Worm (Caenorhabditis elegans): ENCODE measurements around the gene his-61.

his-61 gene

ce11 chrIV:7454890-7455289, 31.1 kb downstream of the his-61 start (continued):
- TF ChIP-seq ztf-26 (tag; optimal IDR thresholded peaks at IDR 0.05): no peak
- no peak for TF ChIP-seq F22D6.2 (tag; optimal IDR thresholded peaks at IDR 0.05)
- TF ChIP-seq aptf-3 (GFP tag; IDR thresholded peaks at IDR 0.05): no peak
- no peak for TF ChIP-seq rcor-1 (GFP tag; IDR thresholded peaks at IDR 0.05)
- TF ChIP-seq lsy-27 (tag; optimal IDR thresholded peaks at IDR 0.05; ENCODE audit: borderline replicate concordance, insufficient read depth): no peak
- no peak for TF ChIP-seq hsf-1 (GFP tag; IDR thresholded peaks at IDR 0.05)
- no peak for TF ChIP-seq F57A8.1 (GFP tag; optimal IDR thresholded peaks at IDR 0.05)

ce11 chrIV:7453661-7454159, 32.3 kb downstream of the his-61 start:
- no peak for TF ChIP-seq fkh-3 (tag; optimal IDR thresholded peaks at IDR 0.05)

DNA sequence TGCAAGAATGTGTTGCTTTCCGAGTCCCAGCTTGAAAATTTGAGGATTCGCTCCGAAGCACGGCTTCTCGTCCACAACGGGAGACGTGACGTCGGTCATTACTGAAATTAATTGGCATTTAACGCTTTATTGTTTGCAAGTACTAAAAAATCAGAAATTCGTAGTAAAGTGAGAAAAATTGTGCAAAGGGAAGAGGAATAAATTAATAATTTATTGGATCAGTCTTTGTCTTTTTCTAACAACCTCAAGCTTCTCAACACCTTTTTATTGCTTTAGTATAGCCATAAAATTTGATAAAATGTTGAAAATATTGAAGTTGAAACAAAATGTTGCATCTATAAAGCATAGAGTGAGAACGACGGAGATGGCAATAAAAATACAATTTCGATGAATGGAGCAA, 34.7 kb downstream of the his-61 start, which contains the start of gene tes-1:
Gene tes-1 (minus strand): TSS at position 101 of the 400 bp plus-strand sequence.
- TF ChIP-seq F52B5.7 (tag; optimal IDR thresholded peaks at IDR 0.05): no peak

- no peak for TF ChIP-seq let-526 (GFP tag; IDR thresholded peaks at IDR 0.05)
- TF ChIP-seq nhr-120 (GFP tag; IDR thresholded peaks at IDR 0.05): no peak
- TF ChIP-seq mel-28 (tag; optimal IDR thresholded peaks at IDR 0.05; ENCODE audit: borderline replicate concordance): no peak
- no peak for TF ChIP-seq F10E7.11 (tag; optimal IDR thresholded peaks at IDR 0.05)
- no peak for TF ChIP-seq nfyb-1 (GFP tag; IDR thresholded peaks at IDR 0.05)
- no peak for TF ChIP-seq Y56A3A.18 (GFP tag; IDR thresholded peaks at IDR 0.05)
- no peak for TF ChIP-seq zfh-2 (GFP tag; conservative IDR thresholded peaks at IDR 0.05)
- TF ChIP-seq rec-8 (tag; optimal IDR thresholded peaks at IDR 0.05): no peak
- TF ChIP-seq ceh-40 (GFP tag; IDR thresholded peaks at IDR 0.05): no peak
- TF ChIP-seq madf-3 (GFP tag; IDR thresholded peaks at IDR 0.05): no peak
- TF ChIP-seq egrh-3 (GFP tag; IDR thresholded peaks at IDR 0.05): no peak
- TF ChIP-seq hsf-1 (GFP tag; IDR thresholded peaks at IDR 0.05): no peak
These were observed 38.5 kb downstream of the his-61 start, which contains the start of gene B0496.2 for ce11 chrIV:7447556-7447955. Gene B0496.2, plus strand, starts transcription at chrIV:7447856.

- no peak for TF ChIP-seq bed-1 (GFP tag; IDR thresholded peaks at IDR 0.05)
- TF ChIP-seq C17E4.6 (GFP tag; IDR thresholded peaks at IDR 0.05): no peak
- TF ChIP-seq F57C9.4 (tag; optimal IDR thresholded peaks at IDR 0.05): no peak
- no peak for TF ChIP-seq ZK185.1 (tag; optimal IDR thresholded peaks at IDR 0.05; ENCODE audit: poor library complexity, severe bottlenecking)
- TF ChIP-seq lin-40 (tag; optimal IDR thresholded peaks at IDR 0.05): no peak
- no peak for TF ChIP-seq somi-1 (GFP tag; optimal IDR thresholded peaks at IDR 0.05)
- TF ChIP-seq Y79H2A.3 (GFP tag; conservative IDR thresholded peaks at IDR 0.05): no peak
- TF ChIP-seq madf-6 (GFP tag; IDR thresholded peaks at IDR 0.05): no peak
- no peak for TF ChIP-seq snpc-4 (GFP tag; optimal IDR thresholded peaks at IDR 0.05)
- TF ChIP-seq snpc-4 (tag; optimal IDR thresholded peaks at IDR 0.05): no peak
- TF ChIP-seq attf-3 (GFP tag; conservative IDR thresholded peaks at IDR 0.05): no peak
- TF ChIP-seq aptf-3 (GFP tag; IDR thresholded peaks at IDR 0.05): no peak
- TF ChIP-seq ztf-26 (tag; optimal IDR thresholded peaks at IDR 0.05): no peak
- no peak for TF ChIP-seq nhr-120 (GFP tag; IDR thresholded peaks at IDR 0.05)
These were observed 40.0 kb downstream of the his-61 start, which contains the start of gene B0496.1 for ce11 chrIV:7445995-7446394. Gene B0496.1, plus strand, starts transcription at chrIV:7446295.

Measured in whole organism, young adult.